Worm (Caenorhabditis elegans) whole organism, early embryonic: ENCODE measurements around the gene lsm-4.

Experiments used
- B0310.2 ChIP-seq: sonication (generic microtip); optimal IDR thresholded peaks from 2 replicates; lab custom pipeline; 2016; ENCODE audit warnings: mild to moderate bottlenecking, missing genetic modification characterization, missing compliant biosample characterization
- F13C5.2 ChIP-seq: sonication (generic microtip); optimal IDR thresholded peaks from 2 replicates; lab custom pipeline; 2017; ENCODE audit warnings: mild to moderate bottlenecking, missing genetic modification characterization, inconsistent platforms, missing compliant biosample characterization
- aly-1 ChIP-seq: sonication (generic microtip); optimal IDR thresholded peaks from 2 replicates; lab custom pipeline; 2016; ENCODE audit warnings: missing genetic modification characterization, missing compliant biosample characterization
- ama-1 ChIP-seq: fragments of 150-350 bp; optimal IDR thresholded peaks from 2 replicates; lab custom pipeline; 2014
- ets-7 ChIP-seq: sonication (generic microtip); optimal IDR thresholded peaks from 2 replicates; lab custom pipeline; 2016; ENCODE audit warnings: missing genotype, missing genetic modification characterization, missing compliant biosample characterization
- flt-1 ChIP-seq: fragments of 200-800 bp; sonication (Bioruptor generic); IDR thresholded peaks from 2 replicates; pipeline ENCODE4 v1.3.6; 2022; ENCODE audit warnings: missing genetic modification characterization, missing compliant biosample characterization
- scrt-1 ChIP-seq: fragments of 200-800 bp; sonication (Bioruptor generic); IDR thresholded peaks from 2 replicates; pipeline ENCODE4 v1.3.6; 2022; ENCODE audit warnings: missing genetic modification characterization, missing compliant biosample characterization
- sea-1 ChIP-seq: fragments of 200-800 bp; sonication (Bioruptor generic); conservative IDR thresholded peaks from 2 replicates; pipeline ENCODE4 v1.3.6; 2022; ENCODE audit warnings: missing genetic modification characterization, missing compliant biosample characterization
- tbx-11 ChIP-seq: fragments of 200-800 bp; sonication (Bioruptor generic); IDR thresholded peaks from 2 replicates; pipeline ENCODE4 v1.3.6; 2022; ENCODE audit warnings: missing genetic modification characterization, missing compliant biosample characterization
- tbx-37 ChIP-seq: fragments of 200-800 bp; sonication (Bioruptor generic); conservative IDR thresholded peaks from 2 replicates; pipeline ENCODE4 v1.3.6; 2022; ENCODE audit warnings: missing genetic modification reagents, missing genetic modification characterization, missing compliant biosample characterization

DNA sequence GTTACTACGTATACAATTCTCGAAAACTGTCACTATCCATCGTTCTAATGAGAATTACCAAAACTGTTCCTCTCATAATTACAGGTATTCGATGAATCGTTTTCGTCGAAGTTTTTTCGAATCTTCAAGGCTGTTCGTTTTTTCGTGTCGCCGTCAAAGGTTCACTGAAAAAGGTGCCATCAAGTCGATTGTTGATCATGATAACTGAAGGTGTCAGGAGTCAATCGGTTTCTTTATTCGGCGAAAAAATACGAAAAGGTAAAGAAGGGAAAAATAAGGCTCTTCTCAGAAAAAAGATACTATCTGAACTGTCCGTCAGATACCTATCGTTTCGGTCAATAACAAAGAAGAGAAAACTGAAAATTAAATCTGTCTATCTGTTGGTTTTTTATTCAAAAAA lies 14.2 kb downstream of the lsm-4 start:
- no peak for TF ChIP-seq ets-7 (tag; lab: Kevin White, UChicago)
- no peak for TF ChIP-seq flt-1
- no peak for TF ChIP-seq ama-1 (lab: Kevin White, UChicago)
- TF ChIP-seq sea-1 (GFP tag; lab: Robert Waterston, UW), result no peak
- TF ChIP-seq F13C5.2, result no peak
- no peak for TF ChIP-seq B0310.2 (tag; lab: Kevin White, UChicago)
- TF ChIP-seq tbx-11 (GFP tag; lab: Robert Waterston, UW), result no peak
- no peak for TF ChIP-seq scrt-1 (GFP tag; lab: Robert Waterston, UW)
- no peak for TF ChIP-seq tbx-37 (GFP tag; lab: Robert Waterston, UW)
- TF ChIP-seq aly-1 (tag; lab: Kevin White, UChicago), result no peak
